Worm (Caenorhabditis elegans) whole organism, L3 larva: ENCODE measurements around the gene T01B6.1.
A peak's percentile ranks its signal among the peaks of the same experiment; 100 is the strongest.

Source experiments
- ZK546.5 ChIP-seq: sonication (generic microtip); optimal IDR thresholded peaks from 2 replicates; lab custom pipeline; 2017; ENCODE audit warnings: missing biosample characterization, missing genetic modification characterization
- aly-2 ChIP-seq: fragments of 150-350 bp; optimal IDR thresholded peaks from 2 replicates; lab custom pipeline; 2014; ENCODE audit warnings: missing biosample characterization, missing genetic modification characterization
- ama-1 ChIP-seq: fragments of 150-350 bp; optimal IDR thresholded peaks from 2 replicates; lab custom pipeline; 2018
- ceh-16 ChIP-seq: sonication (generic microtip); optimal IDR thresholded peaks from 2 replicates; lab custom pipeline; 2017; ENCODE audit warnings: missing biosample characterization, missing genetic modification characterization
- ceh-28 ChIP-seq: fragments of 150-350 bp; optimal IDR thresholded peaks from 2 replicates; lab custom pipeline; 2014; ENCODE audit warnings: missing biosample characterization, missing genetic modification reagents, missing genetic modification characterization
- ceh-9 ChIP-seq: sonication (generic microtip); optimal IDR thresholded peaks from 2 replicates; lab custom pipeline; 2018; ENCODE audit warnings: missing biosample characterization, missing genetic modification characterization
- daf-12 ChIP-seq: fragments of 150-350 bp; optimal IDR thresholded peaks from 2 replicates; lab custom pipeline; 2014; ENCODE audit warnings: missing biosample characterization, missing genetic modification reagents, missing genetic modification characterization
- egl-27 ChIP-seq: sonication (generic microtip); optimal IDR thresholded peaks from 4 replicates; lab custom pipeline; 2017; ENCODE audit warnings: missing biosample characterization, missing genetic modification reagents, missing genetic modification characterization
- egl-5 ChIP-seq: fragments of 150-350 bp; optimal IDR thresholded peaks from 2 replicates; lab custom pipeline; 2017; ENCODE audit warnings: missing biosample characterization, missing genetic modification reagents, missing genetic modification characterization, inconsistent platforms
- elt-1 ChIP-seq: fragments of 150-350 bp; optimal IDR thresholded peaks from 2 replicates; lab custom pipeline; 2014; ENCODE audit warnings: missing biosample characterization, missing genetic modification characterization
- elt-2 ChIP-seq: sonication (generic microtip); optimal IDR thresholded peaks from 2 replicates; lab custom pipeline; 2016; ENCODE audit warnings: missing genetic modification reagents, mild to moderate bottlenecking, missing genetic modification characterization, missing compliant biosample characterization
- elt-3 ChIP-seq, 3 experiments: fragments of 150-350 bp in 1 of 3; sonication (generic microtip) in 2 of 3; optimal IDR thresholded peaks; 2 replicates in 2 of 3; 4 replicates in 1 of 3; lab custom pipeline; 2014 to 2017; ENCODE audit warnings: missing biosample characterization in 3 of 3, missing genetic modification characterization in 3 of 3
- eor-1 ChIP-seq, 2 experiments: fragments of 150-350 bp; optimal IDR thresholded peaks; 2 replicates each; lab custom pipeline; 2014 to 2018; ENCODE audit warnings: missing biosample characterization in 2 of 2, missing genetic modification characterization in 2 of 2
- fkh-10 ChIP-seq: sonication (generic microtip); optimal IDR thresholded peaks from 2 replicates; lab custom pipeline; 2017; ENCODE audit warnings: missing biosample characterization, missing genetic modification reagents, missing genetic modification characterization
- fos-1 ChIP-seq: fragments of 150-350 bp; optimal IDR thresholded peaks from 2 replicates; lab custom pipeline; 2014; ENCODE audit warnings: missing biosample characterization, missing genetic modification characterization
- hmg-11 ChIP-seq: sonication (generic microtip); optimal IDR thresholded peaks from 2 replicates; lab custom pipeline; 2016; ENCODE audit warnings: missing genetic modification characterization, missing compliant biosample characterization
- lin-15B ChIP-seq: fragments of 150-350 bp; optimal IDR thresholded peaks from 2 replicates; lab custom pipeline; 2014; ENCODE audit warnings: missing biosample characterization, missing genetic modification characterization
- lin-39 ChIP-seq: fragments of 150-350 bp; optimal IDR thresholded peaks from 2 replicates; lab custom pipeline; 2018; ENCODE audit warnings: missing biosample characterization, missing genetic modification reagents, missing genetic modification characterization
- lsy-12 ChIP-seq: sonication (generic microtip); optimal IDR thresholded peaks from 2 replicates; lab custom pipeline; 2016; ENCODE audit warnings: mild to moderate bottlenecking, missing genetic modification characterization, missing compliant biosample characterization
- mdl-1 ChIP-seq: fragments of 150-350 bp; optimal IDR thresholded peaks from 2 replicates; lab custom pipeline; 2014; ENCODE audit warnings: missing biosample characterization, missing genetic modification characterization
- mml-1 ChIP-seq: fragments of 150-350 bp; sonication (generic microtip); optimal IDR thresholded peaks from 3 replicates; lab custom pipeline; 2014; ENCODE audit warnings: missing biosample characterization, missing genetic modification characterization
- nfya-1 ChIP-seq: sonication (generic microtip); optimal IDR thresholded peaks from 2 replicates; lab custom pipeline; 2017; ENCODE audit warnings: missing genetic modification characterization, mild to moderate bottlenecking, missing compliant biosample characterization, antibody characterized with exemption, moderate library complexity; ENCODE audit not compliant: insufficient read depth
- nhr-11 ChIP-seq: fragments of 150-350 bp; optimal IDR thresholded peaks from 2 replicates; lab custom pipeline; 2014; ENCODE audit warnings: missing biosample characterization, missing genetic modification characterization
- nhr-12 ChIP-seq: fragments of 150-350 bp; optimal IDR thresholded peaks from 2 replicates; lab custom pipeline; 2014; ENCODE audit warnings: missing biosample characterization, missing genetic modification characterization
- nhr-23 ChIP-seq: fragments of 150-350 bp; optimal IDR thresholded peaks from 2 replicates; lab custom pipeline; 2014; ENCODE audit warnings: missing biosample characterization, missing genetic modification reagents, missing genetic modification characterization
- nhr-25 ChIP-seq: sonication (generic microtip); optimal IDR thresholded peaks from 2 replicates; lab custom pipeline; 2017; ENCODE audit warnings: missing biosample characterization, missing genetic modification characterization
- nhr-28 ChIP-seq: fragments of 150-350 bp; optimal IDR thresholded peaks from 2 replicates; lab custom pipeline; 2014; ENCODE audit warnings: missing biosample characterization, missing genetic modification characterization
- nhr-67 ChIP-seq: fragments of 150-350 bp; optimal IDR thresholded peaks from 2 replicates; lab custom pipeline; 2014; ENCODE audit warnings: missing biosample characterization, missing genetic modification characterization
- nhr-76 ChIP-seq: fragments of 150-350 bp; sonication (generic microtip); optimal IDR thresholded peaks from 5 replicates; lab custom pipeline; 2014; ENCODE audit warnings: missing biosample characterization, missing genetic modification characterization
- nhr-77 ChIP-seq: fragments of 150-350 bp; optimal IDR thresholded peaks from 2 replicates; lab custom pipeline; 2014; ENCODE audit warnings: missing biosample characterization, missing genetic modification characterization
- pha-4 ChIP-seq: fragments of 150-350 bp; optimal IDR thresholded peaks from 2 replicates; lab custom pipeline; 2014; ENCODE audit warnings: missing biosample characterization, missing genetic modification reagents, missing genetic modification characterization
- pqm-1 ChIP-seq: fragments of 150-350 bp; optimal IDR thresholded peaks from 2 replicates; lab custom pipeline; 2017; ENCODE audit warnings: missing biosample characterization, missing genetic modification characterization, inconsistent platforms
- sea-2 ChIP-seq: fragments of 150-350 bp; sonication (generic microtip); optimal IDR thresholded peaks from 4 replicates; lab custom pipeline; 2014; ENCODE audit warnings: missing biosample characterization, missing genetic modification reagents, missing genetic modification characterization
- skn-1 ChIP-seq: fragments of 150-350 bp; optimal IDR thresholded peaks from 2 replicates; lab custom pipeline; 2014; ENCODE audit warnings: missing biosample characterization, missing genetic modification characterization
- snpc-4 ChIP-seq: fragments of 150-350 bp; optimal IDR thresholded peaks from 2 replicates; lab custom pipeline; 2014; ENCODE audit warnings: missing biosample characterization, missing genetic modification characterization
- tbx-2 ChIP-seq: sonication (generic microtip); optimal IDR thresholded peaks from 2 replicates; lab custom pipeline; 2016; ENCODE audit warnings: mild to moderate bottlenecking, missing genetic modification characterization, missing compliant biosample characterization
- unc-39 ChIP-seq: sonication (generic microtip); optimal IDR thresholded peaks from 4 replicates; lab custom pipeline; 2017; ENCODE audit warnings: missing biosample characterization, missing genetic modification characterization
- unc-62 ChIP-seq: fragments of 150-350 bp; sonication (generic microtip); optimal IDR thresholded peaks from 4 replicates; lab custom pipeline; 2014; ENCODE audit warnings: missing biosample characterization, missing genetic modification reagents, missing genetic modification characterization
- zag-1 ChIP-seq: fragments of 150-350 bp; optimal IDR thresholded peaks from 2 replicates; lab custom pipeline; 2014; ENCODE audit warnings: missing biosample characterization, missing genetic modification characterization
- ztf-11 ChIP-seq: fragments of 150-350 bp; optimal IDR thresholded peaks from 2 replicates; lab custom pipeline; 2014; ENCODE audit warnings: missing biosample characterization, missing genetic modification characterization

The T01B6.1 gene

DNA sequence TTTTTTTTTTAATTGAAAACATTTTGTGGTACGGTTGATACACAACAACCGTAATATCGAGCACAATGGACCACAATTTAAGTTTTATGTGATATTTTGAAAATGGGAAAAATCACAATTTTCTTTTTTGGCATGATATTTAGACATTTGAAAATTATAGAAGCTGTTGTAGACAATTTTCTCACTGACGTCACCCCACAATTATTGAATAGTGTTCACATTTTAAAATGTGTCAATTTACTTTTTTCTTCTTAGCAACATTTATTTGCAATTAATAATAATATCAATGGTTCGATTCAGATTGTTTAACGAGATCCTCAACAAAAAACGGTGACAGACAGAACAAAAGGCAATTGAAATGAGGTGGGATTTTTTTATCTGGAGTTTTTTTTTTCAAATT, at the start of gene T01B6.1:
Gene T01B6.1 (plus strand): TSS at position 301 of the 400 bp plus-strand sequence.
- no peak for TF ChIP-seq elt-1 (tag; lab: Kevin White, UChicago)

DNA sequence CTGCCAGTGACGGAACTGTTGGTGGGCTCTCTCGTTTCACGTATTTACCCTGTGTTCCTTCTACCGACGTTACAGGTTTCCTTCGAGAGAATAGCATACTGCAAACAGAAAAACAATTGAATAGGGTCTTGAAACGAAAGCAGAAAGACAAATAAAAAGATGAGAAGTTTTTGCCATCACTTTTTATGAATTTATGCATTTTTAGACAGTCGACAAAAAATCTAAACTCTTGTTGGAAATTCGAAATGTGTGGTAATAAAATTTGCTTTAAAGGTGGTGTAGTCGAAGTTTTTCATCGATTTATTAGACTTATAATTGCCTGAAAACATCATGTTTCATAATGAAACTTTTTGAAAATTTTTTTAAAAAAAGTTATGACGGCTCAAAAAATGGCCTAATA, 48.4 kb upstream of the T01B6.1 start, which contains the start of gene sav-1:
Gene sav-1 (minus strand): TSS at position 101 of the 400 bp plus-strand sequence.
- no peak for TF ChIP-seq nhr-25
- TF ChIP-seq egl-5, result no peak
- TF ChIP-seq zag-1 (tag; lab: Kevin White, UChicago), result no peak
- TF ChIP-seq pqm-1, result no peak
- no peak for TF ChIP-seq lin-39 (tag; lab: Kevin White, UChicago)
- TF ChIP-seq lin-15B, result no peak
- no peak for TF ChIP-seq nfya-1 (tag; lab: Kevin White, UChicago)
- no peak for TF ChIP-seq ceh-16 (tag; lab: Kevin White, UChicago)
- no peak for TF ChIP-seq nhr-23 (tag; lab: Kevin White, UChicago)
- TF ChIP-seq pha-4 (tag; lab: Kevin White, UChicago), result no peak
- no peak for TF ChIP-seq ZK546.5
- no peak for TF ChIP-seq mdl-1 (tag; lab: Kevin White, UChicago)
- TF ChIP-seq nhr-28 (tag; lab: Kevin White, UChicago), result no peak
- no peak for TF ChIP-seq ceh-9 (tag; lab: Kevin White, UChicago)
- TF ChIP-seq skn-1 (tag; lab: Kevin White, UChicago), result no peak
- TF ChIP-seq snpc-4 (tag; lab: Kevin White, UChicago), result no peak
- no peak for TF ChIP-seq ceh-28 (tag; lab: Kevin White, UChicago)
- TF ChIP-seq, all 47 proteins: peak for 0

DNA sequence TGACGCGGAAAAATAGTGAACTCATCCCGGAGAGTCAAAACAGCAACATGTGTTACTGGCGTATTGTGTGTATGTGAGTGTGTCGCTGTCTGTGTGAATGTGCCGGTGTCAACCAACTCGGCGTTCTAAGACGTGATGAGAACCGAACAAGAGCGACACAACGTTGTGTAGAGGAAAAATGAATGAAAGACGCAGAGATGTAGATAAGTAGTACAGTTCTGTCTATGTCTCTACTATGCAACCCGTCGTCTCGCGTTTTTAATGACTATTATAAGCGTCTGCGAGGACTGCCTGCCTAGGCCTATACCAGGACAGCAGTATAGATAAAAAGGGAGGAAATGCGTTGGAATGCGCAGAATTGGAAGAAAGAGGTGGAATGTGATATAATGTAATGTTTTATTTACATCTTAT, 47.5 kb upstream of the T01B6.1 start:
- no peak for TF ChIP-seq nhr-76 (tag; lab: Kevin White, UChicago)
- TF ChIP-seq nhr-12 (tag; lab: Kevin White, UChicago), result no peak
- no peak for TF ChIP-seq unc-62 (GFP tag; lab: Kevin White, UChicago)
- peak; percentile 11 for TF ChIP-seq skn-1 (tag; lab: Kevin White, UChicago)
- no peak for TF ChIP-seq lsy-12 (tag; lab: Kevin White, UChicago)
- TF ChIP-seq daf-12 (tag; lab: Kevin White, UChicago), result no peak
- TF ChIP-seq elt-1 (tag; lab: Kevin White, UChicago), result no peak
- TF ChIP-seq nhr-67 (tag; lab: Kevin White, UChicago), result no peak
- TF ChIP-seq nfya-1 (tag; lab: Kevin White, UChicago), result peak; percentile 20
- peak; percentile 74 for TF ChIP-seq elt-2
- TF ChIP-seq ztf-11 (tag; lab: Kevin White, UChicago), result no peak
- peak; percentile 42 for TF ChIP-seq hmg-11
- no peak for TF ChIP-seq nhr-28 (tag; lab: Kevin White, UChicago)
- TF ChIP-seq ceh-9 (tag; lab: Kevin White, UChicago), result no peak
- TF ChIP-seq lin-15B, result no peak
- no peak for TF ChIP-seq nhr-11
- peak; percentile 34 for TF ChIP-seq nhr-23 (tag; lab: Kevin White, UChicago)
- no peak for TF ChIP-seq lin-39 (tag; lab: Kevin White, UChicago)
- TF ChIP-seq mdl-1 (tag; lab: Kevin White, UChicago), result no peak
- no peak for TF ChIP-seq nhr-77 (tag; lab: Kevin White, UChicago)
- no peak for TF ChIP-seq ZK546.5
- no peak for TF ChIP-seq ceh-16 (tag; lab: Kevin White, UChicago)
- TF ChIP-seq sea-2 (GFP tag; lab: Kevin White, UChicago), result no peak
- TF ChIP-seq egl-27 (tag; lab: Kevin White, UChicago), result peak; percentile 2
- TF ChIP-seq egl-5, result peak; percentile 81
- TF ChIP-seq ceh-28 (tag; lab: Kevin White, UChicago), result no peak
- no peak for TF ChIP-seq elt-3 (tag; optimal IDR thresholded peaks at IDR 0.05; lab: Kevin White, UChicago)
- no peak for TF ChIP-seq fkh-10 (GFP tag; lab: Kevin White, UChicago)
- TF ChIP-seq fos-1 (tag; lab: Kevin White, UChicago), result no peak
- TF ChIP-seq mml-1 (tag; lab: Kevin White, UChicago), result no peak
- TF ChIP-seq ama-1 (lab: Kevin White, UChicago), result no peak
- TF ChIP-seq snpc-4 (tag; lab: Kevin White, UChicago), result peak; percentile 29
- no peak for TF ChIP-seq aly-2 (tag; lab: Kevin White, UChicago)
- TF ChIP-seq pqm-1, result peak; percentile 53
- TF ChIP-seq unc-39 (tag; lab: Kevin White, UChicago), result no peak
- no peak for TF ChIP-seq tbx-2 (tag; lab: Kevin White, UChicago)
- peak; percentile 50 for TF ChIP-seq nhr-25
- peak; percentile 76 for TF ChIP-seq pha-4 (tag; lab: Kevin White, UChicago)
- TF ChIP-seq eor-1 (tag; optimal IDR thresholded peaks at IDR 0.05; lab: Kevin White, UChicago), result no peak
